Worm (Caenorhabditis elegans): Measurements from ENCODE around the gene F56A8.8.

Gene F56A8.8

DNA sequence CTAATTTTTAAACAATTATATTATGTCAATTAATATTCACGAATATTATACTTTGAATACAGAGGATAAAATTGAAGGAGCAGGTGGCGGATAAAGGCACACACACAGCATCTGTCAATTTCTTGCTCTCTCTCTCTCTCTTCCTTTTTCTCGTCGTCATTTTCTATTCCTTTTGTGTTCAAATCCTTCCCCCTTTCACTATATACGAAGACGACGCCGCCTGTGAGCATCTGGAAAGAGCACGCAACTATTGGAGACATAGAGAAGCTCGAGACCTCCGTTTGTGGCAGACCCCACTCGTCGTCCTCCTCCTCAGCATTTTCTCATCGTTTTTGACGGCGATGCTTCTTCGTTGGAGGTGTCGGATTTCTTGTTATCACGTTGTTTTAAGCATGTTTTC lies 27.4 kb upstream of the F56A8.8 start (continued):
- TF ChIP-seq nfya-1 (tag; optimal IDR thresholded peaks at IDR 0.05) (peak; percentile 41), sdc-2 (tag; optimal IDR thresholded peaks at IDR 0.05) (no peak), K09A11.1 (tag; optimal IDR thresholded peaks at IDR 0.05; ENCODE audit: insufficient read depth) (no peak), unc-86 (tag; optimal IDR thresholded peaks at IDR 0.05) (no peak), C08G9.2 (tag; optimal IDR thresholded peaks at IDR 0.05) (no peak)

DNA sequence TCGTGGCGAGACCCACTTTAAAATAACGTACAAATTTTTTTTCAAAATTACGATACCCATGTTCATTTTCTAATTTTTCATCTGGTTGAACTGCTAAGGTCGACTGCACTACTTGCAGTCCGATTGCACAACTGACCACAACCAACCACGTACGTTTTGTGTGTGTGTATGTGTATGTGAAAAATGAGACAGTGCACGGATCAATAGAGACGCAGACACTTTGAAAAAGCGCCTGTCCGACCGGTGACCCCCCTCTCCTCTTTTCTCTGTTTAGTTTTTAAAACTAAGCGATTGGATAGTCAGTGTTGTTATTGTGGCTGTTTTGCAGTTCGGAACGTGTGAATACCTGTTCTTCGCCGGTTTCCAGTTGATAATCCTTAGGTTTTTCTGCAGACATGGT lies 26.8 kb upstream of the F56A8.8 start:
- TF ChIP-seq K09A11.1 (tag; optimal IDR thresholded peaks at IDR 0.05; ENCODE audit: insufficient read depth) = no peak
- no peak for TF ChIP-seq ceh-31 (tag; optimal IDR thresholded peaks at IDR 0.05)
- no peak for TF ChIP-seq rnt-1 (tag; optimal IDR thresholded peaks at IDR 0.05)
- TF ChIP-seq nfya-1 (tag; optimal IDR thresholded peaks at IDR 0.05) = peak; percentile 29
- TF ChIP-seq ceh-45 (GFP tag; IDR thresholded peaks at IDR 0.05) = no peak
- TF ChIP-seq ceh-14 (tag; optimal IDR thresholded peaks at IDR 0.05) = no peak
- no peak for TF ChIP-seq ceh-9 (tag; optimal IDR thresholded peaks at IDR 0.05)
- TF ChIP-seq unc-3 (GFP tag; conservative IDR thresholded peaks at IDR 0.05) = no peak
- TF ChIP-seq unc-3 (tag; optimal IDR thresholded peaks at IDR 0.05) = no peak

DNA sequence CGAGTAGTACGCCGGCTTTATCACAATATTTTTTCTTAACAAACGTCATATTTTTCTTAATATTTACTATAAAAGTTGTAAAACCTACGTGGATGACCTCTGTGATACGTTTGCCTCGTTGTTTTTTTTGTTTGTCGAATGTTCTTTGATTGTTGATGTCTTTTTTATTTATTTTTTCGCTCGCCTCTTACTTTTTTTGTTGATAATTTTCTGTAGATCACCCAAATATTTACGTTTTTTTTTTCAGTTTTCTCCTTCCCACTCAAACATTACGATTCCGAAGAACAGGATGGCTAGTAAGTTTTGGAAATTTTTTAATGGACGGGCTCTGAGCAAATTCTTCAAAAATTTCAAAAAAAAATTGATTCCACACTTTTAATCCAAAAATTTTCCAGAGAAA lies 25.2 kb upstream of the F56A8.8 start:
- TF ChIP-seq pha-2 (tag; optimal IDR thresholded peaks at IDR 0.05) (no peak), mec-3 (tag; optimal IDR thresholded peaks at IDR 0.05; ENCODE audit: borderline replicate concordance) (no peak), pax-1 (tag; optimal IDR thresholded peaks at IDR 0.05) (no peak), sdc-2 (tag; optimal IDR thresholded peaks at IDR 0.05) (no peak), unc-86 (tag; optimal IDR thresholded peaks at IDR 0.05) (no peak), ceh-6 (GFP tag; optimal IDR thresholded peaks at IDR 0.05) (no peak), tbx-7 (tag; optimal IDR thresholded peaks at IDR 0.05) (no peak)

DNA sequence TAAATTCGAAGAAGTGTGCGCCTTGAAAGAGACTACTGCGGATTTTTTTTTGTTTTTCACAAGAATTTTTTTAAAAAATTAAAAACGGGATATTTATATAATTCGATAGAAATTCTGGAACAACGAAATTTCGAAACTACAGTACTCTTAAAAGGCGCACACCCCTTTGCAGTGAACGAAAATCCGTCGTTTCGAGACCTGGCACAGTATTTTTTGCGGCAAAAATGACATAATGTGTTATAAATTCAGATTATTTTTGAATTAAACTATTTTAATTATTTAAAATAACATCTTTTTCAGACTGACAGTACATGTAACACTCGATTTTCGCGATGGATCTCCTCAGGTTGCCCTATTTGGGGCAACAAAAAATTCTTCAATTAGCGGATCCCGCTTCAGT lies 22.5 kb upstream of the F56A8.8 start, which contains the start of gene F56A8.4:
Gene F56A8.4 (plus strand): TSS at position 301 of the 400 bp plus-strand sequence.
- TF ChIP-seq ceh-48 (tag; optimal IDR thresholded peaks at IDR 0.05) = no peak

DNA sequence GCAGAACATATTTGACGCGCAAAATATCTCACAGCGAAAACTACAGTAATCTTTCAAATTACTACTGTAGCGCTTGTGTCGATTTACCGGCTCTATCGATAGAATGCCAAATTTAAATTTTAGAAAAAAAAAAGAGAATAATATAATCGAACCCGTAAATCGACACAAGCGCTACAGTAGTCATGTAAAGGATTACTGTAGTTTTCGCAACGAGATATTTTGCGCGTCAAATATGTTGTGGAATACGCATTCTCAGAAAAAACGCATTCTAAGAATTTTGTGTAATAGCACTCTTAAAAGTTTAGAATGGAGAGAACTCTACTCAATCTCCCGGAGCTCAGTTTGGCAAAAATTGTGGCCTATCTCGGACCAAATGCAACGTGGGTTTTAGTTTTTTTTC lies 20.0 kb upstream of the F56A8.8 start, which contains the start of gene F56A8.5:
Gene F56A8.5 (plus strand): TSS at position 301 of the 400 bp plus-strand sequence.
- TF ChIP-seq hlh-13 (GFP tag; optimal IDR thresholded peaks at IDR 0.05) = no peak
- no peak for TF ChIP-seq ceh-9 (tag; optimal IDR thresholded peaks at IDR 0.05)
- TF ChIP-seq tbx-2 (tag; optimal IDR thresholded peaks at IDR 0.05) = no peak
- TF ChIP-seq unc-55 (GFP tag; optimal IDR thresholded peaks at IDR 0.05) = no peak
- no peak for TF ChIP-seq npax-4 (tag; optimal IDR thresholded peaks at IDR 0.05)
- TF ChIP-seq hlh-15 (tag; optimal IDR thresholded peaks at IDR 0.05) = no peak
- TF ChIP-seq ahr-1 (tag; optimal IDR thresholded peaks at IDR 0.05) = no peak
- no peak for TF ChIP-seq fax-1 (tag; optimal IDR thresholded peaks at IDR 0.05)
- TF ChIP-seq rnt-1 (tag; optimal IDR thresholded peaks at IDR 0.05) = no peak
- no peak for TF ChIP-seq ceh-6 (GFP tag; optimal IDR thresholded peaks at IDR 0.05)
- no peak for TF ChIP-seq elt-4 (tag; optimal IDR thresholded peaks at IDR 0.05)

DNA sequence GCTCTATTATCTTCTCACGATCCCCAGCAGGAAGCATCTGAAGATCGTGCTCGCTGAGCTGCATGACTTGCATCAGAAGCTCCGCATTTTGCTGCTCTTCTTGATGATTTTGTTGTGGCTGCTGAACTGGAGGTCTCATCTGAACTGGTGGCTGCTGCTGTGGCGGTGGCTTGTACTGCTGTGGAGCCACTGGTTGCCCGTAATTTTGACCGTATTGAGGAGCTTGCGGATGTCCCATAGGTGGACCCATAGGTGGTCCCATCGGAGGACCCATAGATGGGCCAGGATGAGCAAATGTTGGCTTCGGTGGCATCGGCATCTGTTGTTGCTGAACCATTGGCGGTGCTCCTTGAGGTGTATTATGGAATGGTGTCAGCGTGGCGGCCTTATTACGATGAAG lies 18.5 kb upstream of the F56A8.8 start:
- TF ChIP-seq fkh-6 (tag; optimal IDR thresholded peaks at IDR 0.05) = no peak
- no peak for TF ChIP-seq ceh-19 (GFP tag; optimal IDR thresholded peaks at IDR 0.05)
- no peak for TF ChIP-seq hlh-13 (GFP tag; optimal IDR thresholded peaks at IDR 0.05)
- TF ChIP-seq ceh-48 (tag; optimal IDR thresholded peaks at IDR 0.05) = no peak
- TF ChIP-seq pros-1 (tag; optimal IDR thresholded peaks at IDR 0.05) = no peak
- no peak for TF ChIP-seq npax-4 (tag; optimal IDR thresholded peaks at IDR 0.05)
- no peak for TF ChIP-seq C38D4.7 (GFP tag; optimal IDR thresholded peaks at IDR 0.05)
- no peak for TF ChIP-seq pha-4 (tag; optimal IDR thresholded peaks at IDR 0.05)
- TF ChIP-seq pat-9 (tag; optimal IDR thresholded peaks at IDR 0.05) = no peak
- TF ChIP-seq tbx-2 (tag; optimal IDR thresholded peaks at IDR 0.05) = no peak
- TF ChIP-seq eyg-1 (tag; optimal IDR thresholded peaks at IDR 0.05) = no peak
- no peak for TF ChIP-seq ceh-14 (tag; optimal IDR thresholded peaks at IDR 0.05)
- no peak for TF ChIP-seq unc-86 (tag; optimal IDR thresholded peaks at IDR 0.05)
- no peak for TF ChIP-seq pha-2 (tag; optimal IDR thresholded peaks at IDR 0.05)
- no peak for TF ChIP-seq dve-1 (tag; optimal IDR thresholded peaks at IDR 0.05)
- no peak for TF ChIP-seq sox-2 (GFP tag; IDR thresholded peaks at IDR 0.05)
- no peak for TF ChIP-seq ets-4 (tag; optimal IDR thresholded peaks at IDR 0.05)
- no peak for TF ChIP-seq K09A11.1 (tag; optimal IDR thresholded peaks at IDR 0.05; ENCODE audit: insufficient read depth)

Measured in whole organism, late embryonic.